Worm (Caenorhabditis elegans) whole organism, L2 larva: ENCODE measurements around the gene seip-1.
"Not testable (repeated sequence)": the region's sequence is repeated elsewhere in the genome, so short reads cannot be mapped to it uniquely, and the experiment has no call there.

Experiments used
- aly-2 ChIP-seq: fragments of 150-350 bp; optimal IDR thresholded peaks from 2 replicates; lab custom pipeline; 2014; ENCODE audit warnings: missing biosample characterization, missing genetic modification characterization
- blmp-1 ChIP-seq: sonication (generic microtip); optimal IDR thresholded peaks from 2 replicates; lab custom pipeline; 2017; ENCODE audit warnings: missing genetic modification characterization, mild to moderate bottlenecking, missing compliant biosample characterization, antibody characterized with exemption, moderate library complexity; ENCODE audit not compliant: insufficient read depth
- ceh-82 ChIP-seq: fragments of 150-350 bp; optimal IDR thresholded peaks from 2 replicates; lab custom pipeline; 2014; ENCODE audit warnings: missing biosample characterization, missing genetic modification characterization
- mab-5 ChIP-seq: fragments of 150-350 bp; optimal IDR thresholded peaks from 2 replicates; lab custom pipeline; 2014; ENCODE audit warnings: missing biosample characterization, missing genetic modification characterization
- nhr-237 ChIP-seq: fragments of 150-350 bp; optimal IDR thresholded peaks from 2 replicates; lab custom pipeline; 2014; ENCODE audit warnings: missing biosample characterization, missing genetic modification characterization
- zag-1 ChIP-seq: fragments of 150-350 bp; optimal IDR thresholded peaks from 2 replicates; lab custom pipeline; 2014; ENCODE audit warnings: missing biosample characterization, missing genetic modification characterization
- ztf-11 ChIP-seq: sonication (generic microtip); optimal IDR thresholded peaks from 2 replicates; lab custom pipeline; 2017; ENCODE audit warnings: missing biosample characterization, missing genetic modification characterization

ce11 chrV:6038405-6039151 is 14.5 kb downstream of the seip-1 start, which contains the start of gene F29G9.1:
- TF ChIP-seq ztf-11; aly-2 (tag; lab: Kevin White, UChicago); nhr-237 (tag; lab: Kevin White, UChicago); zag-1 (tag; lab: Kevin White, UChicago); mab-5 (tag; lab: Kevin White, UChicago); blmp-1; ceh-82 (tag; lab: Kevin White, UChicago): not testable (repeated sequence)
